Worm (Caenorhabditis elegans) whole organism, young adult: Measurements from ENCODE around the gene C25H3.1.

Source experiments
- B0019.2 ChIP-seq: fragments of 200-800 bp; sonication (Bioruptor generic); conservative IDR thresholded peaks from 2 replicates; pipeline ENCODE4 v1.3.6; 2022; ENCODE audit warnings: missing genetic modification reagents, missing genetic modification characterization, missing compliant biosample characterization
- B0261.1 ChIP-seq: sonication (generic microtip); optimal IDR thresholded peaks from 2 replicates; lab custom pipeline; 2016; ENCODE audit warnings: mild to moderate bottlenecking, missing genetic modification characterization, moderate library complexity, missing compliant biosample characterization
- B0336.3 ChIP-seq: fragments of 200-800 bp; sonication (Bioruptor generic); IDR thresholded peaks from 2 replicates; pipeline ENCODE4 v1.3.6; 2022; ENCODE audit warnings: missing genetic modification characterization, missing compliant biosample characterization
- C17E4.6 ChIP-seq: fragments of 200-800 bp; sonication (Bioruptor generic); IDR thresholded peaks from 2 replicates; pipeline ENCODE4 v1.3.6; 2022; ENCODE audit warnings: missing genetic modification reagents, missing genetic modification characterization, missing compliant biosample characterization
- F10E7.11 ChIP-seq: sonication (generic microtip); optimal IDR thresholded peaks from 2 replicates; lab custom pipeline; 2017; ENCODE audit warnings: mild to moderate bottlenecking, missing genetic modification characterization, moderate library complexity, missing compliant biosample characterization
- F22D6.2 ChIP-seq: sonication (generic microtip); optimal IDR thresholded peaks from 2 replicates; lab custom pipeline; 2016; ENCODE audit warnings: mild to moderate bottlenecking, missing genetic modification characterization, missing compliant biosample characterization
- F37B4.10 ChIP-seq: fragments of 200-800 bp; sonication (Bioruptor generic); IDR thresholded peaks from 2 replicates; pipeline ENCODE4 v1.3.6; 2022; ENCODE audit warnings: missing genetic modification characterization, missing compliant biosample characterization
- F39B2.1 ChIP-seq: fragments of 200-800 bp; sonication (Bioruptor generic); IDR thresholded peaks from 2 replicates; pipeline ENCODE4 v1.3.6; 2022; ENCODE audit warnings: missing genetic modification reagents, missing genetic modification characterization, missing compliant biosample characterization
- F55B11.4 ChIP-seq: sonication (generic microtip); optimal IDR thresholded peaks from 2 replicates; lab custom pipeline; 2016; ENCODE audit warnings: missing compliant biosample characterization, missing genetic modification characterization, borderline replicate concordance; ENCODE audit not compliant: insufficient read depth
- F57C9.4 ChIP-seq: sonication (generic microtip); optimal IDR thresholded peaks from 2 replicates; lab custom pipeline; 2017; ENCODE audit warnings: mild to moderate bottlenecking, missing genetic modification characterization, missing compliant biosample characterization
- K12H6.12 ChIP-seq: fragments of 200-800 bp; sonication (Bioruptor generic); optimal IDR thresholded peaks from 2 replicates; lab custom pipeline; 2018; ENCODE audit warnings: mild to moderate bottlenecking, missing genetic modification characterization, missing compliant biosample characterization
- T07F8.4 ChIP-seq: sonication (generic microtip); optimal IDR thresholded peaks from 2 replicates; lab custom pipeline; 2016; ENCODE audit warnings: mild to moderate bottlenecking, missing genetic modification characterization, moderate library complexity, missing compliant biosample characterization
- Y67H2A.10 ChIP-seq: fragments of 200-800 bp; sonication (Bioruptor generic); conservative IDR thresholded peaks from 2 replicates; pipeline ENCODE4 v1.3.6; 2022; ENCODE audit warnings: missing genetic modification reagents, missing genetic modification characterization, missing compliant biosample characterization
- ZK185.1 ChIP-seq: sonication (generic microtip); optimal IDR thresholded peaks from 2 replicates; lab custom pipeline; 2016; ENCODE audit warnings: mild to moderate bottlenecking, missing genetic modification characterization, missing compliant biosample characterization; ENCODE audit not compliant: poor library complexity, severe bottlenecking
- aptf-2 ChIP-seq: fragments of 200-800 bp; sonication (Bioruptor generic); conservative IDR thresholded peaks from 2 replicates; pipeline ENCODE4 v1.3.6; 2022; ENCODE audit warnings: missing genetic modification reagents, missing genetic modification characterization, missing compliant biosample characterization
- atf-7 ChIP-seq: sonication (generic microtip); optimal IDR thresholded peaks from 2 replicates; lab custom pipeline; 2017; ENCODE audit warnings: mild to moderate bottlenecking, missing genetic modification characterization, missing compliant biosample characterization
- attf-6 ChIP-seq: fragments of 200-800 bp; sonication (Bioruptor generic); IDR thresholded peaks from 2 replicates; pipeline ENCODE4 v1.3.6; 2022; ENCODE audit warnings: missing genetic modification reagents, missing genetic modification characterization, missing compliant biosample characterization
- bed-1 ChIP-seq: fragments of 200-800 bp; sonication (Bioruptor generic); IDR thresholded peaks from 2 replicates; pipeline ENCODE4 v1.3.6; 2022; ENCODE audit warnings: missing genetic modification reagents, missing genetic modification characterization, missing compliant biosample characterization
- ccch-3 ChIP-seq: fragments of 200-800 bp; sonication (Bioruptor generic); optimal IDR thresholded peaks from 2 replicates; lab custom pipeline; 2018; ENCODE audit warnings: mild to moderate bottlenecking, missing genetic modification characterization, missing compliant biosample characterization
- cebp-1 ChIP-seq, 2 experiments: fragments of 200-800 bp in 1 of 2; sonication (Bioruptor generic) in 1 of 2; sonication (generic microtip) in 1 of 2; IDR thresholded peaks in 1 of 2; optimal IDR thresholded peaks in 1 of 2; 2 replicates each; pipeline versions ENCODE4 v1.3.6 to Lab custom; 2017 to 2022; ENCODE audit warnings: missing compliant biosample characterization in 2 of 2, missing genetic modification characterization in 2 of 2, mild to moderate bottlenecking in 1 of 2, missing genetic modification reagents in 1 of 2, moderate library complexity in 1 of 2
- cebp-2 ChIP-seq: fragments of 200-800 bp; sonication (Bioruptor generic); IDR thresholded peaks from 2 replicates; pipeline ENCODE4 v1.3.6; 2022; ENCODE audit warnings: missing genetic modification characterization, missing compliant biosample characterization
- ceh-79 ChIP-seq: sonication (generic microtip); optimal IDR thresholded peaks from 2 replicates; lab custom pipeline; 2017; ENCODE audit warnings: mild to moderate bottlenecking, missing genetic modification characterization, missing compliant biosample characterization
- ceh-91 ChIP-seq: fragments of 200-800 bp; sonication (Bioruptor generic); IDR thresholded peaks from 2 replicates; pipeline ENCODE4 v1.3.6; 2022; ENCODE audit warnings: missing genetic modification reagents, missing genetic modification characterization, missing compliant biosample characterization
- efl-1 ChIP-seq: fragments of 150-350 bp; optimal IDR thresholded peaks from 2 replicates; lab custom pipeline; 2014; ENCODE audit warnings: missing biosample characterization, missing genetic modification reagents, missing genetic modification characterization
- egl-18 ChIP-seq: fragments of 200-800 bp; sonication (Bioruptor generic); IDR thresholded peaks from 2 replicates; pipeline ENCODE4 v1.3.6; 2022; ENCODE audit warnings: missing genetic modification reagents, missing genetic modification characterization, missing compliant biosample characterization
- egrh-3 ChIP-seq: fragments of 200-800 bp; sonication (Bioruptor generic); IDR thresholded peaks from 2 replicates; pipeline ENCODE4 v1.3.6; 2022; ENCODE audit warnings: missing genetic modification reagents, missing genetic modification characterization, missing compliant biosample characterization
- ekl-4 ChIP-seq: fragments of 200-800 bp; sonication (Bioruptor generic); IDR thresholded peaks from 2 replicates; pipeline ENCODE4 v1.3.6; 2022; ENCODE audit warnings: missing genetic modification reagents, missing genetic modification characterization, missing compliant biosample characterization
- ets-4 ChIP-seq: fragments of 200-800 bp; sonication (Bioruptor generic); optimal IDR thresholded peaks from 2 replicates; lab custom pipeline; 2018; ENCODE audit warnings: mild to moderate bottlenecking, missing genetic modification characterization, missing compliant biosample characterization
- fkh-3 ChIP-seq: sonication (generic microtip); optimal IDR thresholded peaks from 2 replicates; lab custom pipeline; 2016; ENCODE audit warnings: mild to moderate bottlenecking, missing genetic modification characterization, missing compliant biosample characterization
- him-1 ChIP-seq: sonication (generic microtip); optimal IDR thresholded peaks from 2 replicates; lab custom pipeline; 2016; ENCODE audit warnings: missing genotype, missing genetic modification reagents, missing genetic modification characterization, missing compliant biosample characterization
- hlh-26 ChIP-seq: fragments of 200-800 bp; sonication (Bioruptor generic); conservative IDR thresholded peaks from 2 replicates; pipeline ENCODE4 v1.3.6; 2022; ENCODE audit warnings: missing genetic modification reagents, missing genetic modification characterization, missing compliant biosample characterization
- hmg-1.2 ChIP-seq: fragments of 200-800 bp; sonication (Bioruptor generic); IDR thresholded peaks from 2 replicates; pipeline ENCODE4 v1.3.6; 2022; ENCODE audit warnings: missing genetic modification reagents, missing genetic modification characterization, missing compliant biosample characterization
- hsf-1 ChIP-seq: fragments of 200-800 bp; sonication (Bioruptor generic); IDR thresholded peaks from 2 replicates; pipeline ENCODE4 v1.3.6; 2022; ENCODE audit warnings: missing genetic modification reagents, missing genetic modification characterization, missing compliant biosample characterization
- let-607 ChIP-seq, 2 experiments: fragments of 200-800 bp in 1 of 2; sonication (Bioruptor generic) in 1 of 2; sonication (generic microtip) in 1 of 2; optimal IDR thresholded peaks; 2 replicates each; lab custom pipeline; 2016 to 2018; ENCODE audit warnings: mild to moderate bottlenecking in 2 of 2, missing compliant biosample characterization in 2 of 2, missing genetic modification characterization in 2 of 2, moderate library complexity in 2 of 2, missing genotype in 1 of 2
- lsy-27 ChIP-seq: sonication (generic microtip); optimal IDR thresholded peaks from 2 replicates; lab custom pipeline; 2017; ENCODE audit warnings: missing genetic modification characterization, mild to moderate bottlenecking, missing compliant biosample characterization, antibody characterized with exemption, missing genotype, borderline replicate concordance; ENCODE audit not compliant: insufficient read depth
- madf-3 ChIP-seq: fragments of 200-800 bp; sonication (Bioruptor generic); IDR thresholded peaks from 2 replicates; pipeline ENCODE4 v1.3.6; 2022; ENCODE audit warnings: missing genetic modification reagents, missing genetic modification characterization, missing compliant biosample characterization
- madf-8 ChIP-seq: fragments of 200-800 bp; sonication (Bioruptor generic); conservative IDR thresholded peaks from 2 replicates; pipeline ENCODE4 v1.3.6; 2022; ENCODE audit warnings: missing genetic modification reagents, missing genetic modification characterization, missing compliant biosample characterization
- mel-28 ChIP-seq: sonication (generic microtip); optimal IDR thresholded peaks from 2 replicates; lab custom pipeline; 2016; ENCODE audit warnings: borderline replicate concordance, mild to moderate bottlenecking, missing genetic modification characterization, missing compliant biosample characterization
- nfya-2 ChIP-seq: fragments of 200-800 bp; sonication (Bioruptor generic); IDR thresholded peaks from 2 replicates; pipeline ENCODE4 v1.3.6; 2022; ENCODE audit warnings: missing genetic modification reagents, missing genetic modification characterization, missing compliant biosample characterization
- nhr-120 ChIP-seq: fragments of 200-800 bp; sonication (Bioruptor generic); IDR thresholded peaks from 2 replicates; pipeline ENCODE4 v1.3.6; 2022; ENCODE audit warnings: missing genetic modification characterization, missing compliant biosample characterization
- pbrm-1 ChIP-seq: fragments of 200-800 bp; sonication (Bioruptor generic); IDR thresholded peaks from 2 replicates; pipeline ENCODE4 v1.3.6; 2022; ENCODE audit warnings: missing genetic modification reagents, missing genetic modification characterization, missing compliant biosample characterization
- rcor-1 ChIP-seq: fragments of 200-800 bp; sonication (Bioruptor generic); IDR thresholded peaks from 2 replicates; pipeline ENCODE4 v1.3.6; 2022; ENCODE audit warnings: missing genetic modification reagents, missing genetic modification characterization, missing compliant biosample characterization
- rec-8 ChIP-seq, 2 experiments: sonication (generic microtip); optimal IDR thresholded peaks; 2 replicates each; lab custom pipeline; 2016; ENCODE audit warnings: mild to moderate bottlenecking in 2 of 2, missing genetic modification characterization in 2 of 2, missing genetic modification reagents in 2 of 2, missing genotype in 2 of 2, missing biosample characterization in 1 of 2, missing compliant biosample characterization in 1 of 2, moderate library complexity in 1 of 2
- rpc-1 ChIP-seq, 2 experiments: fragments of 150-350 bp in 1 of 2; sonication (generic microtip) in 1 of 2; optimal IDR thresholded peaks; 2 replicates each; lab custom pipeline; 2014 to 2018; ENCODE audit warnings: missing biosample characterization in 1 of 2, missing genetic modification characterization in 1 of 2, missing genetic modification reagents in 1 of 2, missing genotype in 1 of 2
- snpc-1.3 ChIP-seq: sonication (generic microtip); optimal IDR thresholded peaks from 2 replicates; lab custom pipeline; 2017; ENCODE audit warnings: missing genetic modification characterization, mild to moderate bottlenecking, missing compliant biosample characterization, antibody characterized with exemption, moderate library complexity, missing genotype, missing genetic modification reagents; ENCODE audit not compliant: insufficient read depth
- snpc-3.4 ChIP-seq: sonication (generic microtip); optimal IDR thresholded peaks from 2 replicates; lab custom pipeline; 2017; ENCODE audit warnings: missing genetic modification characterization, mild to moderate bottlenecking, missing compliant biosample characterization, antibody characterized with exemption, moderate library complexity, missing genotype, missing genetic modification reagents
- ztf-22 ChIP-seq: fragments of 200-800 bp; sonication (Bioruptor generic); optimal IDR thresholded peaks from 2 replicates; lab custom pipeline; 2018; ENCODE audit warnings: mild to moderate bottlenecking, missing genetic modification characterization, moderate library complexity, missing compliant biosample characterization

C25H3.1 gene

ce11 chrII:5714807-5715206, 15.9 kb downstream of the C25H3.1 start, which contains the start of the genes tiar-1 and lelo-4:
TSS of gene tiar-1 (minus strand) at chrII:5714823.
TSS of gene lelo-4 (plus strand) at chrII:5714924.
- TF ChIP-seq F55B11.4 (tag; lab: Kevin White, UChicago) = no peak
- TF ChIP-seq efl-1 = peak; percentile 72
- no peak for TF ChIP-seq ceh-79 (tag; lab: Kevin White, UChicago)
- TF ChIP-seq hmg-1.2 = peak; percentile 43; the same call in 1 of the 2 replicates
- TF ChIP-seq ZK185.1 (tag; lab: Kevin White, UChicago) = peak; percentile 29
- TF ChIP-seq F37B4.10 (GFP tag; lab: Robert Waterston, UW) = no peak
- 0 out of 2 replicates have a peak, but pooled peaks have one; percentile 31 for TF ChIP-seq ekl-4 (GFP tag; lab: Robert Waterston, UW)
- TF ChIP-seq F10E7.11 (tag; lab: Kevin White, UChicago) = no peak
- TF ChIP-seq madf-3 (GFP tag; lab: Robert Waterston, UW) = peak; percentile 99
- no peak for TF ChIP-seq B0336.3 (GFP tag; lab: Robert Waterston, UW)
- no peak for TF ChIP-seq ztf-22 (GFP tag; lab: Kevin White, UChicago)
- no peak for TF ChIP-seq hlh-26 (GFP tag; lab: Robert Waterston, UW)
- TF ChIP-seq Y67H2A.10 (GFP tag; lab: Robert Waterston, UW) = no peak
- no peak for TF ChIP-seq him-1 (tag; lab: Kevin White, UChicago)
- peak; percentile 48 for TF ChIP-seq lsy-27 (tag; lab: Kevin White, UChicago)
- TF ChIP-seq K12H6.12 (tag; lab: Kevin White, UChicago) = peak; percentile 38
- TF ChIP-seq C17E4.6 = no peak
- peak; percentile 72 for TF ChIP-seq snpc-3.4 (tag; lab: Kevin White, UChicago)
- TF ChIP-seq snpc-1.3 = peak; percentile 52
- no peak for TF ChIP-seq egl-18 (GFP tag; lab: Robert Waterston, UW)
- TF ChIP-seq B0261.1 (tag; lab: Kevin White, UChicago) = no peak
- no peak for TF ChIP-seq nfya-2 (GFP tag; lab: Robert Waterston, UW)
- no peak for TF ChIP-seq attf-6 (GFP tag; lab: Robert Waterston, UW)
- no peak for TF ChIP-seq ccch-3 (GFP tag; lab: Kevin White, UChicago)
- TF ChIP-seq fkh-3 (tag; lab: Kevin White, UChicago) = no peak
- no peak for TF ChIP-seq madf-8 (GFP tag; lab: Robert Waterston, UW)
- no peak for TF ChIP-seq B0019.2 (GFP tag; lab: Robert Waterston, UW)
- no peak for TF ChIP-seq bed-1 (GFP tag; lab: Robert Waterston, UW)
- no peak for TF ChIP-seq mel-28 (tag; lab: Kevin White, UChicago)
- TF ChIP-seq F39B2.1 (GFP tag; lab: Robert Waterston, UW) = no peak
- TF ChIP-seq rpc-1 (optimal IDR thresholded peaks at IDR 0.05; lab: Kevin White, UChicago) = no peak
- TF ChIP-seq rpc-1 (tag; optimal IDR thresholded peaks at IDR 0.05; lab: Kevin White, UChicago) = no peak
- TF ChIP-seq T07F8.4 (tag; lab: Kevin White, UChicago) = no peak
- TF ChIP-seq aptf-2 (GFP tag; lab: Robert Waterston, UW) = no peak
- TF ChIP-seq F22D6.2 (tag; lab: Kevin White, UChicago) = no peak
- no peak for TF ChIP-seq rec-8 (tag; optimal IDR thresholded peaks at IDR 0.05; lab: Kevin White, UChicago)
- TF ChIP-seq atf-7 = no peak
- TF ChIP-seq let-607 (tag; optimal IDR thresholded peaks at IDR 0.05; lab: Kevin White, UChicago) = peak in 1 of 2 experiments; percentile 10
- no peak for TF ChIP-seq pbrm-1 (GFP tag; lab: Robert Waterston, UW)
- no peak for TF ChIP-seq ets-4 (GFP tag; lab: Kevin White, UChicago)
- no peak for TF ChIP-seq ceh-91 (GFP tag; lab: Robert Waterston, UW)
- TF ChIP-seq rcor-1 = no peak
- TF ChIP-seq nhr-120 (GFP tag; lab: Robert Waterston, UW) = no peak
- no peak for TF ChIP-seq cebp-1 (GFP tag; IDR thresholded peaks at IDR 0.05; lab: Robert Waterston, UW)
- TF ChIP-seq cebp-1 (tag; optimal IDR thresholded peaks at IDR 0.05; lab: Kevin White, UChicago) = peak; percentile 42
- no peak for TF ChIP-seq F57C9.4 (tag; lab: Kevin White, UChicago)
- TF ChIP-seq hsf-1 (GFP tag; lab: Robert Waterston, UW) = no peak
- TF ChIP-seq cebp-2 (GFP tag; lab: Robert Waterston, UW) = no peak
- TF ChIP-seq egrh-3 = no peak
